Fruit fly (Drosophila melanogaster) whole organism, wandering third instar larva: ENCODE measurements around the gene CG2218.

Experiments
- Abd-B ChIP-seq: fragments of >200 bp; optimal IDR thresholded peaks from 2 replicates; lab custom pipeline; 2017; ENCODE audit warnings: missing biosample characterization, missing genetic modification characterization
- CG32264 ChIP-seq: fragments of 200-800 bp; sonication (Bioruptor generic); optimal IDR thresholded peaks from 2 replicates; lab custom pipeline; 2016; ENCODE audit warnings: missing biosample characterization, missing genetic modification characterization
- CG9705 ChIP-seq: fragments of 200-800 bp; sonication (Bioruptor generic); optimal IDR thresholded peaks from 2 replicates; lab custom pipeline; 2018; ENCODE audit warnings: missing biosample characterization, mild to moderate bottlenecking, missing genetic modification characterization
- CrebA ChIP-seq: fragments of 200-800 bp; sonication (Bioruptor generic); optimal IDR thresholded peaks from 2 replicates; lab custom pipeline; 2016; ENCODE audit warnings: missing biosample characterization, mild to moderate bottlenecking, missing genetic modification characterization, borderline replicate concordance
- Dfd ChIP-seq: fragments of >200 bp; optimal IDR thresholded peaks from 2 replicates; lab custom pipeline; 2017; ENCODE audit warnings: missing biosample characterization, missing genetic modification characterization
- Dif ChIP-seq: fragments of 200-275, 200-300 bp; sonication (Bioruptor generic); optimal IDR thresholded peaks from 2 replicates; lab custom pipeline; 2018; ENCODE audit warnings: missing biosample characterization, missing genetic modification characterization; ENCODE audit not compliant: partially characterized antibody
- GATAd ChIP-seq: sonication (Bioruptor generic); optimal IDR thresholded peaks from 2 replicates; lab custom pipeline; 2016; ENCODE audit warnings: missing biosample characterization, missing genetic modification characterization
- HLH106 ChIP-seq: fragments of 200-800 bp; optimal IDR thresholded peaks from 3 replicates; lab custom pipeline; 2019; ENCODE audit warnings: missing biosample characterization, mild to moderate bottlenecking, missing genetic modification characterization, moderate library complexity
- Hnf4 ChIP-seq: fragments of 200-800 bp; sonication (Bioruptor generic); optimal IDR thresholded peaks from 2 replicates; lab custom pipeline; 2016; ENCODE audit warnings: missing biosample characterization, mild to moderate bottlenecking, missing genetic modification characterization
- Hr78 ChIP-seq: fragments of >200 bp; optimal IDR thresholded peaks from 2 replicates; lab custom pipeline; 2017; ENCODE audit warnings: missing biosample characterization, missing genetic modification characterization
- Hr83 ChIP-seq: fragments of 200-300 bp; sonication (Bioruptor generic); optimal IDR thresholded peaks from 2 replicates; lab custom pipeline; 2016; ENCODE audit warnings: missing biosample characterization, mild to moderate bottlenecking, missing genetic modification characterization, moderate library complexity; ENCODE audit not compliant: poor library complexity, severe bottlenecking
- Jra ChIP-seq: sonication (Bioruptor generic); optimal IDR thresholded peaks from 2 replicates; lab custom pipeline; 2016; ENCODE audit warnings: missing biosample characterization, missing genetic modification characterization
- Mio ChIP-seq: sonication (Bioruptor generic); optimal IDR thresholded peaks from 2 replicates; lab custom pipeline; 2016; ENCODE audit warnings: missing biosample characterization, missing genetic modification characterization
- Myc ChIP-seq: fragments of >200 bp; optimal IDR thresholded peaks from 2 replicates; lab custom pipeline; 2017
- N ChIP-seq: fragments of >200 bp; optimal IDR thresholded peaks from 2 replicates; lab custom pipeline; 2018; ENCODE audit warnings: missing biosample characterization, missing external identifiers, missing genetic modification characterization
- OdsH ChIP-seq: fragments of 200-800 bp; sonication (Bioruptor generic); optimal IDR thresholded peaks from 2 replicates; lab custom pipeline; 2016; ENCODE audit warnings: missing biosample characterization, mild to moderate bottlenecking, missing genetic modification characterization
- Rel ChIP-seq, 2 experiments: fragments of 200-800 bp; sonication (Bioruptor generic) in 1 of 2; optimal IDR thresholded peaks; 2 replicates in 1 of 2; 3 replicates in 1 of 2; lab custom pipeline; 2016 to 2019; ENCODE audit warnings: mild to moderate bottlenecking in 2 of 2, missing biosample characterization in 2 of 2, missing genetic modification characterization in 2 of 2, moderate library complexity in 1 of 2
- Sp1 ChIP-seq: fragments of 200-800 bp; sonication (Bioruptor generic); optimal IDR thresholded peaks from 3 replicates; lab custom pipeline; 2019; ENCODE audit warnings: missing biosample characterization, mild to moderate bottlenecking, missing genetic modification characterization, moderate library complexity
- Vsx2 ChIP-seq: fragments of 200-300, 225-300 bp; sonication (Bioruptor generic); optimal IDR thresholded peaks from 2 replicates; lab custom pipeline; 2018; ENCODE audit warnings: missing biosample characterization, missing genetic modification characterization; ENCODE audit not compliant: partially characterized antibody
- br ChIP-seq: fragments of 200-800 bp; sonication (Bioruptor generic); optimal IDR thresholded peaks from 2 replicates; lab custom pipeline; 2016; ENCODE audit warnings: missing biosample characterization, missing genetic modification characterization
- brk ChIP-seq: fragments of 200-800 bp; sonication (Bioruptor generic); optimal IDR thresholded peaks from 2 replicates; lab custom pipeline; 2016; ENCODE audit warnings: missing biosample characterization, mild to moderate bottlenecking, missing genetic modification characterization
- dl ChIP-seq, 2 experiments: fragments of 175-275, 200-275 bp in 1 of 2; fragments of 200-275 bp in 1 of 2; sonication (Bioruptor generic); optimal IDR thresholded peaks; lab custom pipeline; 2018; ENCODE audit warnings: mild to moderate bottlenecking in 2 of 2, missing biosample characterization in 2 of 2, missing genetic modification characterization in 2 of 2, moderate library complexity in 2 of 2; ENCODE audit not compliant: partially characterized antibody in 2 of 2, insufficient read depth in 1 of 2
- dmrt93B ChIP-seq: fragments of 200-800 bp; sonication (Bioruptor generic); optimal IDR thresholded peaks from 2 replicates; lab custom pipeline; 2018; ENCODE audit warnings: missing biosample characterization, mild to moderate bottlenecking, missing genetic modification characterization
- dsf ChIP-seq: sonication (Bioruptor generic); optimal IDR thresholded peaks from 2 replicates; lab custom pipeline; 2016; ENCODE audit warnings: missing biosample characterization, missing genetic modification characterization, borderline replicate concordance
- ey ChIP-seq: fragments of 200-800 bp; sonication (Bioruptor generic); optimal IDR thresholded peaks from 2 replicates; lab custom pipeline; 2016; ENCODE audit warnings: missing biosample characterization, missing genetic modification characterization
- foxo ChIP-seq, 2 experiments: fragments of 200-800 bp; sonication (Bioruptor generic); optimal IDR thresholded peaks; 2 replicates in 1 of 2; 3 replicates in 1 of 2; lab custom pipeline; 2016 to 2017; ENCODE audit warnings: missing biosample characterization in 2 of 2, missing genetic modification characterization in 2 of 2
- fru ChIP-seq: fragments of 200-800 bp; sonication (Bioruptor generic); optimal IDR thresholded peaks from 3 replicates; lab custom pipeline; 2016; ENCODE audit warnings: missing biosample characterization, mild to moderate bottlenecking, missing genetic modification characterization
- h ChIP-seq: fragments of 200-800 bp; sonication (Bioruptor generic); optimal IDR thresholded peaks from 3 replicates; lab custom pipeline; 2016; ENCODE audit warnings: missing biosample characterization, mild to moderate bottlenecking, missing genetic modification characterization
- jim ChIP-seq: fragments of 175-275, 200-325 bp; sonication (Bioruptor generic); optimal IDR thresholded peaks from 2 replicates; lab custom pipeline; 2016; ENCODE audit warnings: missing biosample characterization, mild to moderate bottlenecking, missing genetic modification characterization
- lola ChIP-seq: fragments of >200 bp; optimal IDR thresholded peaks from 2 replicates; lab custom pipeline; 2017; ENCODE audit warnings: missing biosample characterization, missing genetic modification characterization
- pan ChIP-seq: fragments of >200 bp; optimal IDR thresholded peaks from 2 replicates; lab custom pipeline; 2017
- psq ChIP-seq: fragments of 200-800 bp; sonication (Bioruptor generic); optimal IDR thresholded peaks from 3 replicates; lab custom pipeline; 2017; ENCODE audit warnings: missing biosample characterization, mild to moderate bottlenecking, missing genetic modification characterization, moderate library complexity
- rgr ChIP-seq: fragments of 200-800 bp; sonication (Bioruptor generic); optimal IDR thresholded peaks from 3 replicates; lab custom pipeline; 2016; ENCODE audit warnings: missing biosample characterization, mild to moderate bottlenecking, missing genetic modification characterization
- sage ChIP-seq: fragments of 200-800 bp; sonication (Bioruptor generic); optimal IDR thresholded peaks from 2 replicates; lab custom pipeline; 2016; ENCODE audit warnings: missing biosample characterization, mild to moderate bottlenecking, missing genetic modification characterization
- sv ChIP-seq: fragments of 200-800 bp; sonication (Bioruptor generic); optimal IDR thresholded peaks from 3 replicates; lab custom pipeline; 2016; ENCODE audit warnings: missing biosample characterization, missing genetic modification characterization
- tai ChIP-seq: sonication (Bioruptor generic); optimal IDR thresholded peaks from 2 replicates; lab custom pipeline; 2016; ENCODE audit warnings: missing biosample characterization, missing genetic modification characterization
- usp ChIP-seq: fragments of >200 bp; optimal IDR thresholded peaks from 2 replicates; lab custom pipeline; 2017; ENCODE audit warnings: missing biosample characterization, missing genetic modification characterization
- woc ChIP-seq: sonication (Bioruptor generic); optimal IDR thresholded peaks from 2 replicates; lab custom pipeline; 2016; ENCODE audit warnings: missing biosample characterization, mild to moderate bottlenecking, missing genetic modification characterization

Gene CG2218

dm6 chr3R:30455817-30456544 is 27.9 kb upstream of the CG2218 start, which contains the start of gene aralar1:
aralar1 (minus strand) TSS chr3R:30455867.
- TF ChIP-seq Hr83 (GFP tag; lab: Kevin White, UChicago) = no peak
- no peak for TF ChIP-seq sage (GFP tag; lab: Kevin White, UChicago)
- no peak for TF ChIP-seq HLH106
- TF ChIP-seq Dfd (GFP tag; lab: Kevin White, UChicago) = no peak
- TF ChIP-seq jim = no peak
- TF ChIP-seq rgr = no peak
- no peak for TF ChIP-seq Sp1 (GFP tag; lab: Kevin White, UChicago)
- no peak for TF ChIP-seq Dif (GFP tag; lab: Kevin White, UChicago)
- TF ChIP-seq fru (GFP tag; lab: Kevin White, UChicago) = no peak
- TF ChIP-seq lola (GFP tag; lab: Kevin White, UChicago) = no peak
- TF ChIP-seq foxo (GFP tag; optimal IDR thresholded peaks at IDR 0.05; lab: Kevin White, UChicago) = no peak
- TF ChIP-seq Myc (lab: Kevin White, UChicago) = no peak
- no peak for TF ChIP-seq tai (GFP tag; lab: Kevin White, UChicago)
- no peak for TF ChIP-seq Rel (GFP tag; optimal IDR thresholded peaks at IDR 0.05; lab: Kevin White, UChicago)
- no peak for TF ChIP-seq Rel (tag; optimal IDR thresholded peaks at IDR 0.05; lab: Kevin White, UChicago)

- TF ChIP-seq sv (GFP tag; lab: Kevin White, UChicago) = no peak
- no peak for TF ChIP-seq sage (GFP tag; lab: Kevin White, UChicago)
- no peak for TF ChIP-seq Dif (GFP tag; lab: Kevin White, UChicago)
- no peak for TF ChIP-seq Abd-B (GFP tag; lab: Kevin White, UChicago)
- no peak for TF ChIP-seq CrebA (GFP tag; lab: Kevin White, UChicago)
- peak; percentile 34 for TF ChIP-seq OdsH (GFP tag; lab: Kevin White, UChicago)
- peak; percentile 39 for TF ChIP-seq CG32264 (GFP tag; lab: Kevin White, UChicago)
- TF ChIP-seq lola (GFP tag; lab: Kevin White, UChicago) = no peak
- TF ChIP-seq Rel (GFP tag; optimal IDR thresholded peaks at IDR 0.05; lab: Kevin White, UChicago) = no peak
- TF ChIP-seq Rel (tag; optimal IDR thresholded peaks at IDR 0.05; lab: Kevin White, UChicago) = peak; percentile 8
- no peak for TF ChIP-seq usp
- TF ChIP-seq Hnf4 = no peak
- peak; percentile 45 for TF ChIP-seq jim
- TF ChIP-seq h (GFP tag; lab: Kevin White, UChicago) = peak; percentile 81
- TF ChIP-seq Dfd (GFP tag; lab: Kevin White, UChicago) = no peak
- TF ChIP-seq br (GFP tag; lab: Kevin White, UChicago) = peak; percentile 19
- TF ChIP-seq pan (lab: Kevin White, UChicago) = no peak
- TF ChIP-seq Vsx2 (GFP tag; lab: Kevin White, UChicago) = no peak
- peak; percentile 59 for TF ChIP-seq rgr
- TF ChIP-seq dl (GFP tag; optimal IDR thresholded peaks at IDR 0.05; lab: Kevin White, UChicago; ENCODE audit: insufficient read depth in 1 of 2, partially characterized antibody in 2 of 2) = no peak
- TF ChIP-seq dsf = no peak
- no peak for TF ChIP-seq Jra (GFP tag; lab: Kevin White, UChicago)
- no peak for TF ChIP-seq CG9705 (GFP tag; lab: Kevin White, UChicago)
- peak; percentile 41 for TF ChIP-seq HLH106
- peak in 1 of 2 experiments; percentile 52 for TF ChIP-seq foxo (GFP tag; optimal IDR thresholded peaks at IDR 0.05; lab: Kevin White, UChicago)
- no peak for TF ChIP-seq tai (GFP tag; lab: Kevin White, UChicago)
- TF ChIP-seq GATAd (GFP tag; lab: Kevin White, UChicago) = no peak
- TF ChIP-seq Mio (GFP tag; lab: Kevin White, UChicago) = no peak
- TF ChIP-seq ey = no peak
- no peak for TF ChIP-seq N
- peak; percentile 60 for TF ChIP-seq fru (GFP tag; lab: Kevin White, UChicago)
- no peak for TF ChIP-seq Sp1 (GFP tag; lab: Kevin White, UChicago)
- no peak for TF ChIP-seq brk (GFP tag; lab: Kevin White, UChicago)
- TF ChIP-seq psq = no peak
- no peak for TF ChIP-seq dmrt93B (GFP tag; lab: Kevin White, UChicago)
- peak; percentile 99 for TF ChIP-seq Hr83 (GFP tag; lab: Kevin White, UChicago)
- no peak for TF ChIP-seq Hr78
- TF ChIP-seq woc (GFP tag; lab: Kevin White, UChicago) = no peak
- no peak for TF ChIP-seq Myc (lab: Kevin White, UChicago)
These were observed 26.4 kb upstream of the CG2218 start for dm6 chr3R:30454442-30454841.
